Worm (Caenorhabditis elegans) whole organism, L2 larva: Measurements from ENCODE around the gene sgcb-1.

ENCODE experiments used
- R02D3.7 ChIP-seq: fragments of 150-350 bp; optimal IDR thresholded peaks from 2 replicates; lab custom pipeline; 2014; ENCODE audit warnings: missing biosample characterization, missing genetic modification characterization
- ZK546.5 ChIP-seq: sonication (generic microtip); optimal IDR thresholded peaks from 2 replicates; lab custom pipeline; 2017; ENCODE audit warnings: missing biosample characterization, missing genetic modification characterization
- alr-1 ChIP-seq: fragments of 150-350 bp; optimal IDR thresholded peaks from 2 replicates; lab custom pipeline; 2014; ENCODE audit warnings: missing biosample characterization, missing genetic modification characterization
- aly-2 ChIP-seq: fragments of 150-350 bp; optimal IDR thresholded peaks from 2 replicates; lab custom pipeline; 2014; ENCODE audit warnings: missing biosample characterization, missing genetic modification characterization
- blmp-1 ChIP-seq: sonication (generic microtip); optimal IDR thresholded peaks from 2 replicates; lab custom pipeline; 2017; ENCODE audit warnings: missing genetic modification characterization, mild to moderate bottlenecking, missing compliant biosample characterization, antibody characterized with exemption, moderate library complexity; ENCODE audit not compliant: insufficient read depth
- ceh-16 ChIP-seq: fragments of 150-350 bp; optimal IDR thresholded peaks from 2 replicates; lab custom pipeline; 2014; ENCODE audit warnings: missing biosample characterization, missing genetic modification characterization
- dmd-4 ChIP-seq: sonication (generic microtip); optimal IDR thresholded peaks from 2 replicates; lab custom pipeline; 2017; ENCODE audit warnings: missing biosample characterization, missing genetic modification characterization
- elt-1 ChIP-seq: fragments of 150-350 bp; optimal IDR thresholded peaks from 2 replicates; lab custom pipeline; 2014; ENCODE audit warnings: missing biosample characterization, missing genetic modification characterization
- fos-1 ChIP-seq: fragments of 150-350 bp; optimal IDR thresholded peaks from 2 replicates; lab custom pipeline; 2014; ENCODE audit warnings: missing biosample characterization, missing genetic modification characterization
- lin-11 ChIP-seq: fragments of 150-350 bp; sonication (generic microtip); optimal IDR thresholded peaks from 2 replicates; lab custom pipeline; 2014; ENCODE audit warnings: missing biosample characterization, missing genetic modification characterization, inconsistent platforms, mixed read lengths
- lin-13 ChIP-seq: fragments of 150-350 bp; optimal IDR thresholded peaks from 2 replicates; lab custom pipeline; 2014; ENCODE audit warnings: missing biosample characterization, missing genetic modification reagents, missing genetic modification characterization
- mbf-1 ChIP-seq: sonication (generic microtip); optimal IDR thresholded peaks from 2 replicates; lab custom pipeline; 2017; ENCODE audit warnings: missing biosample characterization, missing genetic modification characterization
- nhr-10 ChIP-seq: sonication (generic microtip); optimal IDR thresholded peaks from 2 replicates; lab custom pipeline; 2017; ENCODE audit warnings: missing biosample characterization, missing genetic modification characterization
- nhr-11 ChIP-seq: fragments of 150-350 bp; optimal IDR thresholded peaks from 2 replicates; lab custom pipeline; 2014; ENCODE audit warnings: missing biosample characterization, missing genetic modification characterization
- nhr-12 ChIP-seq: fragments of 150-350 bp; optimal IDR thresholded peaks from 2 replicates; lab custom pipeline; 2014; ENCODE audit warnings: missing biosample characterization, missing genetic modification characterization
- nhr-129 ChIP-seq: fragments of 150-350 bp; optimal IDR thresholded peaks from 2 replicates; lab custom pipeline; 2014; ENCODE audit warnings: missing biosample characterization, missing genetic modification characterization
- nhr-21 ChIP-seq: fragments of 150-350 bp; optimal IDR thresholded peaks from 2 replicates; lab custom pipeline; 2014; ENCODE audit warnings: missing biosample characterization, missing genetic modification characterization
- nhr-23 ChIP-seq: fragments of 150-350 bp; optimal IDR thresholded peaks from 2 replicates; lab custom pipeline; 2014; ENCODE audit warnings: missing biosample characterization, missing genetic modification reagents, missing genetic modification characterization
- nhr-237 ChIP-seq: fragments of 150-350 bp; optimal IDR thresholded peaks from 2 replicates; lab custom pipeline; 2014; ENCODE audit warnings: missing biosample characterization, missing genetic modification characterization
- nhr-25 ChIP-seq: fragments of 150-350 bp; sonication (generic microtip); optimal IDR thresholded peaks from 3 replicates; lab custom pipeline; 2014; ENCODE audit warnings: missing biosample characterization, missing genetic modification characterization
- nhr-77 ChIP-seq: fragments of 150-350 bp; optimal IDR thresholded peaks from 2 replicates; lab custom pipeline; 2014; ENCODE audit warnings: missing biosample characterization, missing genetic modification characterization
- sem-4 ChIP-seq: fragments of 150-350 bp; optimal IDR thresholded peaks from 2 replicates; lab custom pipeline; 2014; ENCODE audit warnings: missing biosample characterization, missing genetic modification reagents, missing genetic modification characterization
- sma-3 ChIP-seq: sonication (generic microtip); optimal IDR thresholded peaks from 2 replicates; lab custom pipeline; 2016; ENCODE audit warnings: missing genetic modification reagents, missing genetic modification characterization, missing compliant biosample characterization
- sma-9 ChIP-seq, 2 experiments: fragments of 150-350 bp in 1 of 2; sonication (generic microtip) in 1 of 2; optimal IDR thresholded peaks; 2 replicates each; lab custom pipeline; 2014 to 2016; ENCODE audit warnings: missing genetic modification characterization in 2 of 2, mild to moderate bottlenecking in 1 of 2, missing biosample characterization in 1 of 2, missing compliant biosample characterization in 1 of 2, missing genetic modification reagents in 1 of 2, moderate library complexity in 1 of 2
- snpc-4 ChIP-seq: fragments of 150-350 bp; optimal IDR thresholded peaks from 2 replicates; lab custom pipeline; 2014; ENCODE audit warnings: missing biosample characterization, missing genetic modification characterization
- unc-39 ChIP-seq: fragments of 150-350 bp; optimal IDR thresholded peaks from 2 replicates; lab custom pipeline; 2014; ENCODE audit warnings: missing biosample characterization, missing genetic modification characterization
- unc-55 ChIP-seq: fragments of 150-350 bp; sonication (generic microtip); optimal IDR thresholded peaks from 3 replicates; lab custom pipeline; 2014; ENCODE audit warnings: missing biosample characterization, missing genetic modification reagents, missing genetic modification characterization
- unc-62 ChIP-seq: fragments of 150-350 bp; optimal IDR thresholded peaks from 2 replicates; lab custom pipeline; 2014; ENCODE audit warnings: missing biosample characterization, missing genetic modification reagents, missing genetic modification characterization
- ztf-1 ChIP-seq: fragments of 200-800 bp; sonication (Bioruptor generic); conservative IDR thresholded peaks from 2 replicates; pipeline ENCODE4 v1.3.6; 2022; ENCODE audit warnings: missing genetic modification characterization, missing compliant biosample characterization

Gene sgcb-1

DNA sequence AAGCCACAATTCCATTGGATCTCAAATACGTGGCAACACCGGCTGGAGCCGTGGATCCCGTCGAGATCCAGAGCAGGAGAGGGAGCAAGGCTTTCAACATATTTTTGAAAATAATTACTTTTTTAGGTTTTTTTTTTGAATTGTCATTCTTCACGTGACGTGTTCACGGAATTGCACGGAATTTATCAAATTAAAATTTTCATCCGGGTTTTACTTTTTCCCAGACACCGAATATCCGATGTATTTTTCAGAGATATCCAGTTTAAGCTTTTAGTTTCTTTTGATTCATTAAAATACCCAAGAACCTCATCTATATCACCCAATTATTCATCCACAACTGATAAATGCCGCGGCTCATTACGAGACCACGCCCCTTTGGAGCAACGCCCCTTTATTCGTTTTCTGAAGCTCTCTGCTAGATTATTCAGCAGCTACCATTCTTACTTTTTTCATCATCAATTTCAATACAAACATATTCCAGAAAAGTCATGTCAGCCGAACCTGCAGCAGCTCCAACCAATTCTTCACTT is 29.1 kb upstream of the sgcb-1 start, which contains the start of the genes clec-117 and B0432.1:
TSS of gene clec-117 (minus strand) at position 101 of the 530 bp plus-strand sequence.
TSS of gene B0432.1 (plus strand) at position 480 of the 530 bp plus-strand sequence.
- no peak for TF ChIP-seq blmp-1
- no peak for TF ChIP-seq nhr-237 (tag; lab: Kevin White, UChicago)
- no peak for TF ChIP-seq R02D3.7 (tag; lab: Kevin White, UChicago)
- no peak for TF ChIP-seq nhr-25 (tag; lab: Kevin White, UChicago)
- TF ChIP-seq unc-55 (GFP tag; lab: Kevin White, UChicago) = no peak
- TF ChIP-seq mbf-1 (tag; lab: Kevin White, UChicago) = no peak
- TF ChIP-seq nhr-12 (tag; lab: Kevin White, UChicago) = no peak
- TF ChIP-seq ceh-16 (tag; lab: Kevin White, UChicago) = no peak
- no peak for TF ChIP-seq sem-4 (tag; lab: Kevin White, UChicago)

DNA sequence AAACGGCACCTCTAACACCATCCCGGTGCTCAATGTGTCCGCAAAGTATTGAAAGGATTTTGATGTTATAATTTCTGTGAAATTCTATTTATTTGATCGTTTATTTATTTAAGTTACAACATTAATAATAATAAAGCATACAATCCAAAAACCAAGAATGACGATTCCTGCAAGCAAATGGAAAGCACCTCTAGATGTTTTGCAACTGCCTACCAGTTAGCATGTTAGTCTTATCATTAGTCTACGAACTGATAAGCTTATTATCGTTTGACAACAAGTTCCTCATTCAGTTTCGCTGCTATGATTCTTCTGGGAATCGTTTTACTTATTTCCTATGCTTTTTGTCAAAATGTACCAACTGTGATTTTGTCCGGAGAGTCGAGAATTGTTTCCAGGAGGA is 26.4 kb upstream of the sgcb-1 start, which contains the start of gene K01A2.6:
TSS of gene K01A2.6 (plus strand) at position 301 of the 400 bp plus-strand sequence.
- TF ChIP-seq lin-13 = no peak
- TF ChIP-seq lin-11 (tag; lab: Kevin White, UChicago) = no peak
- no peak for TF ChIP-seq dmd-4 (tag; lab: Kevin White, UChicago)
- no peak for TF ChIP-seq nhr-12 (tag; lab: Kevin White, UChicago)
- no peak for TF ChIP-seq nhr-129 (tag; lab: Kevin White, UChicago)
- TF ChIP-seq unc-39 (tag; lab: Kevin White, UChicago) = no peak
- TF ChIP-seq nhr-10 = no peak
- TF ChIP-seq unc-62 (GFP tag; lab: Kevin White, UChicago) = no peak
- no peak for TF ChIP-seq unc-55 (GFP tag; lab: Kevin White, UChicago)

DNA sequence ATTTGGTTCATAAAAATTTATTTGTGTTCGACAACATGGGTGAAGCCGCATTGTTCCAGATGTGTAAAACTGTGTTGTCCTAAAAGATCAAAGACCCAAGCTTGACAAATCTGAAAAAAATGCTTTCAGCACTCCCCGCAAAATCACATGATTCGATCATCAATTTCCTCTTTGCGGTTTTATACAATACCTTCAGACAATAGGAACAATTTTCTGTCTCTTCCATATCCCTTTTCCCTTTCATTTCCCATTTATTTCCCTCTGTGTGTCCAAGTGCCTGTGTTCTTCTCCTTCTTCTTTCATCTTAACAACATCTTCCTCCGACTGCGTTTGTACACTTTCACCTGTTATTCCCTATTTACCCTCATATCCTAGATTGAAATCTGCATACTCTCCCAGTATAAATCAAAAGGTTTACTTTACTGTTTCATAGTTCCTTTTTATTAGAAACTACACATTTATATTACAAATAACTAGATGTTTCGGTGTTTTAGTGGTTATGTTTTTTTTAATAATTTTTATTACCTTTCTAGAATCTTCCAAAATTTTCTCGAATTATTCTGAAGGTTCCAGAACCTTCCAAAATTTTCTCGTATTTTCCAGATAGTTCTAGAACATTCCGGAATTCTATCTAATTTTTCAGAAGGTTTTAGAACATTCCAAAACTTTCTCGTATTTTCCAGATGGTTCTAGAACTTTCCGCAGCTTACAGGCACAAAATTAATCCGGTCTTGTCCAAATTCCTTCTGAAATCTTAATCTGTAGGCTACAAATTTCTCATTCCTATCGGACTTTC is 24.9 kb upstream of the sgcb-1 start, which contains the start of gene K01A2.5:
TSS of gene K01A2.5 (plus strand) at position 297 of the 796 bp plus-strand sequence.
- TF ChIP-seq alr-1 (tag; lab: Kevin White, UChicago) (no peak), nhr-25 (tag; lab: Kevin White, UChicago) (peak; percentile 71), aly-2 (tag; lab: Kevin White, UChicago) (no peak), nhr-11 (tag; lab: Kevin White, UChicago) (no peak), sem-4 (tag; lab: Kevin White, UChicago) (peak; percentile 66), sma-9 (GFP tag; optimal IDR thresholded peaks at IDR 0.05; lab: Kevin White, UChicago) (peak; percentile 40), sma-9 (tag; optimal IDR thresholded peaks at IDR 0.05; lab: Kevin White, UChicago) (no peak), ztf-1 (GFP tag; lab: Robert Waterston, UW) (no peak), fos-1 (tag; lab: Kevin White, UChicago) (peak; percentile 21), snpc-4 (tag; lab: Kevin White, UChicago) (no peak), elt-1 (tag; lab: Kevin White, UChicago) (no peak), nhr-77 (no peak), dmd-4 (tag; lab: Kevin White, UChicago) (no peak), nhr-10 (no peak), nhr-23 (tag; lab: Kevin White, UChicago) (no peak), blmp-1 (peak; percentile 99), nhr-21 (tag; lab: Kevin White, UChicago) (peak; percentile 39), ceh-16 (tag; lab: Kevin White, UChicago) (peak; percentile 71)

DNA sequence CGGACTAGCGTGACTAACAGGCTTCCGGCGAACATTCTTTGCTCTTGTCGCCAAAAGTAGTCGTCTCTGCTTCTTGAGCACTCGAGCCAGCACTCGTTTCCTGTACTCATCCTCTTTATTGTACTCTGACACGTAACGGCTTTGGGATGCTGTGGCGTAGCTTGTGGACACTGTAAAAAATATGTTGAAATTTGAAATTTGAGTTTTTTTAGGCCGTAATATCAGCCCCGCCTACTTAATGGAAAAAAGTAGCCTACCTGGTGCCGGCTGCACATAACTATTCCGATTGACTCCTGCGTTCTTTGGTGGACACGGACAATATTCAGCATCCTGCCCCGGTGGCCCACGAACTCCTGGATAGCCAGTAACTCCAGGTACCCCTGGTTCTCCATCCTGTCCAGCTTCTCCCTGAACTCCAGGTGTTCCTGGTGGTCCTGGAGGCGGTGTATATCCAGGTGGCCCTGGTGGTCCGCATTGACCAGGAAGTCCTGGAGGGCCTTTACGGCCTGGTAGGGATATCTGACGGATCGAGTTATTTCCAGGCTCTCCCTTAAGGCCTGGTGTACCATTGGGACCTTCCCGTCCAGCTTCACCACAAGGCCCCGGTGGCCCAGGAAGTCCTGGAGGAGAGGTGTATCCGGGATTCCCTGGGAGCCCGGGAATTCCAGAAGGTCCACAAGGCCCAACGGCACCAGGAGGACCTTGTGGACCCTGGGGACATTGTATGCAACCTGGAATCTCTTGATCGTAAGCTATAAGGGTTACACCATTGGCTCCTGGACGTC is 22.0 kb upstream of the sgcb-1 start:
- TF ChIP-seq sma-3 (GFP tag; lab: Kevin White, UChicago) (no peak), nhr-21 (tag; lab: Kevin White, UChicago) (no peak), ZK546.5 (no peak), unc-39 (tag; lab: Kevin White, UChicago) (no peak), sem-4 (tag; lab: Kevin White, UChicago) (no peak)
- TF ChIP-seq, all 48 proteins: peak for 0

DNA sequence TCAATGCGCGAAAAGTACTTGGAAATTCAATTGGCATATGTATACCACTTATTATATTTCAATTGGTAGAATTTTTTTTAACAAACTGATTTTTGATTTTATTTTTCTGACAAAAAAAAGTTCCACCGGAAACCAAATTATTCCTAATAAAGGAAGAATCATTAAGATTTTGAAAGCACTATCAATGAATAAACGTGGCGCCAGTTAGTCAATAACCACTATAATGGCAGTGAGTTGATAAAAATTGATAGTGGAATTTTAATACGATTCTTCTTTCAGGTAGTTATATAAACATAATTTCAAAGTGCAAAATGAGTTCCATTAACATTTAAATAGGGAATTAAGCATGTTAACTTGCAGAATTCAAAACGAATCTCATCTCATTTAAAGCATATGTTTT is 20.5 kb upstream of the sgcb-1 start, which contains the start of gene col-69:
TSS of gene col-69 (minus strand) at position 101 of the 400 bp plus-strand sequence.
- TF ChIP-seq fos-1 (tag; lab: Kevin White, UChicago) = peak; percentile 62
- no peak for TF ChIP-seq lin-13
- TF ChIP-seq nhr-21 (tag; lab: Kevin White, UChicago) = no peak
